Worm (Caenorhabditis elegans): Measurements from ENCODE around the gene bmk-1.

The bmk-1 gene

DNA sequence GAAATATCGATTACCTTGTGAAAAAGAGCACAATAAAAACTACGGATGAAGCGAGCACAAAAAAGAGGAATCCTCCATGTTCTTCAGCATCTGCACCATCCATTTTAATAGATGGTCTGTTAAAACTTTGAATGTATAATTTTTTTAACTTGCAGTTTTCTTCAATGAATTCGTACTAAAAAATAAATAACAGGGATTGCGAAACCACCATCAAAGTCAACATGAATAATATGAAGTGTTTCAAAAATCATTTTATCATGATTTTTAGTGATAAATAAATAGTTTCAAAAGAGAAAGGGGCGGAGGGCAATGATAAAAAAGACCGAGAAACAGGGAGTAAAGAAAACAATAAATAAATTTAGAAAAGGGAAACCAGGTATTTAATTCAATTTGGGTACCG, 35.5 kb downstream of the bmk-1 start, which contains the start of gene dhs-22:
dhs-22 (minus strand) TSS at position 116 of the 400 bp plus-strand sequence.
- TF ChIP-seq klf-2 (GFP tag; conservative IDR thresholded peaks at IDR 0.05) (no peak), tab-1 (GFP tag; IDR thresholded peaks at IDR 0.05) (no peak), cog-1 (tag; optimal IDR thresholded peaks at IDR 0.05) (no peak), ztf-23 (GFP tag; IDR thresholded peaks at IDR 0.05) (no peak), flt-1 (GFP tag; IDR thresholded peaks at IDR 0.05) (no peak), ztf-29 (GFP tag; IDR thresholded peaks at IDR 0.05) (no peak), med-1 (GFP tag; optimal IDR thresholded peaks at IDR 0.05; ENCODE audit: insufficient read depth) (no peak), ref-1 (GFP tag; conservative IDR thresholded peaks at IDR 0.05) (no peak), T22C8.4 (GFP tag; IDR thresholded peaks at IDR 0.05) (no peak)

DNA sequence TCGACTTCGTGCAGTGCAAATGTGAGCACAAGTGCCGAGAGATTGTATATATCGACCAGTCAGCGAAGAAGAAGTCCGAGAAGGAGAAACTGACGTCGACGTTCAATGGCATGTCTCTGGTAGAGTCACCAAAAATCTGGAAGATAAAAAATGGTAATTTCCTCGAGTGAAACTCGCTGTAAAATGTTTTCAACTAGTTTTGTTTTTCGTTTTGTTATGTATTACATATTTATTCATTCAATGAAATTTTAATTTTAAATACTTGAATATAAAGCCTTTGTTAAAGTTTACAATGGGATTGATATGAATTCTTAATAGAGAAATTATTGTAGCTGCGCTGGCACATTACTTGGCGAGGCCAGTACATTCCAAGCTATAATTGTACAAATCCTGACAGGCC, 36.9 kb downstream of the bmk-1 start:
- TF ChIP-seq med-1 (GFP tag; optimal IDR thresholded peaks at IDR 0.05; ENCODE audit: insufficient read depth) (no peak), ztf-29 (GFP tag; IDR thresholded peaks at IDR 0.05) (no peak), T22C8.4 (GFP tag; IDR thresholded peaks at IDR 0.05) (no peak), tab-1 (GFP tag; IDR thresholded peaks at IDR 0.05) (no peak), ref-1 (GFP tag; conservative IDR thresholded peaks at IDR 0.05) (no peak), klf-2 (GFP tag; conservative IDR thresholded peaks at IDR 0.05) (no peak), ztf-23 (GFP tag; IDR thresholded peaks at IDR 0.05) (no peak), flt-1 (GFP tag; IDR thresholded peaks at IDR 0.05) (no peak), cog-1 (tag; optimal IDR thresholded peaks at IDR 0.05) (no peak)

ce11 chrV:14417735-14418134, 39.0 kb downstream of the bmk-1 start, which contains the start of the genes nxf-2 and set-31:
Gene nxf-2 (minus strand): TSS chrV:14417835.
Gene set-31 (plus strand): TSS chrV:14417903.
- TF ChIP-seq med-1 (GFP tag; optimal IDR thresholded peaks at IDR 0.05; ENCODE audit: insufficient read depth) (no peak), flt-1 (GFP tag; IDR thresholded peaks at IDR 0.05) (no peak), klf-2 (GFP tag; conservative IDR thresholded peaks at IDR 0.05) (no peak), T22C8.4 (GFP tag; IDR thresholded peaks at IDR 0.05) (no peak), ztf-29 (GFP tag; IDR thresholded peaks at IDR 0.05) (no peak), tab-1 (GFP tag; IDR thresholded peaks at IDR 0.05) (no peak), ztf-23 (GFP tag; IDR thresholded peaks at IDR 0.05) (no peak), ref-1 (GFP tag; conservative IDR thresholded peaks at IDR 0.05) (no peak), cog-1 (tag; optimal IDR thresholded peaks at IDR 0.05) (no peak)

DNA sequence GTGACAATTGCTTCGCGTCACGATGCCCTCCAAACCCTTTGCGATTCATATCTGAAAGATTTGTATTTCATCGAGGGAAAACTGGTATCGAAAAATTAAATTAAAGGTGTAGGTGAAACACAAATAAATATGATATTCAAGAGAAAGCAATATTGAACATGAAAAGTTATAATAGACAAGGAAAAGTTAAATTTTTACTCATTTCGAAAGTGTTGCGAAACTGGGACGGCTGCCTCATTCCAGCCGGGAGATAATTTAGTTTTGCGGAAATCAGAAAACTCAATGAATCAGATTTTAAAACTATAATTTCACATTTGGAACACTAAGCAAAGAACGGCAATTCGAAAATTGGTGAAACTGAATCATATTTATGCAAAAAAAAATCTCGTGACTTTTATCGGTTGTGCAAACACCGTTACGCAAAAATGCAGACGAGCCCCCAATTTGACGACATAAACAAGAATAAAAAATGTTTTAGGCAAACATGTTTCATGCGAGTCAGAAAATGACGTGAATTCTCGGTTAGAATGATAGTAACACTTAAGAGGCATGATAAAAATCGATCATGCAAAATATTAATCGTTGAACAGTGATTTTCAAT, 41.7 kb downstream of the bmk-1 start, which contains the start of the genes nxf-1 and C15H11.11:
nxf-1 (minus strand) TSS at position 51 of the 601 bp plus-strand sequence.
C15H11.11 (plus strand) TSS at position 536 of the 601 bp plus-strand sequence.
- TF ChIP-seq T22C8.4 (GFP tag; IDR thresholded peaks at IDR 0.05) = no peak
- TF ChIP-seq ztf-23 (GFP tag; IDR thresholded peaks at IDR 0.05) = no peak
- TF ChIP-seq ref-1 (GFP tag; conservative IDR thresholded peaks at IDR 0.05) = no peak
- no peak for TF ChIP-seq ztf-29 (GFP tag; IDR thresholded peaks at IDR 0.05)
- TF ChIP-seq tab-1 (GFP tag; IDR thresholded peaks at IDR 0.05) = no peak
- TF ChIP-seq flt-1 (GFP tag; IDR thresholded peaks at IDR 0.05) = no peak
- no peak for TF ChIP-seq med-1 (GFP tag; optimal IDR thresholded peaks at IDR 0.05; ENCODE audit: insufficient read depth)
- TF ChIP-seq klf-2 (GFP tag; conservative IDR thresholded peaks at IDR 0.05) = no peak
- TF ChIP-seq cog-1 (tag; optimal IDR thresholded peaks at IDR 0.05) = no peak

- TF ChIP-seq tab-1 (GFP tag; IDR thresholded peaks at IDR 0.05) = no peak
- no peak for TF ChIP-seq ztf-29 (GFP tag; IDR thresholded peaks at IDR 0.05)
- TF ChIP-seq ref-1 (GFP tag; conservative IDR thresholded peaks at IDR 0.05) = no peak
- TF ChIP-seq flt-1 (GFP tag; IDR thresholded peaks at IDR 0.05) = no peak
- TF ChIP-seq klf-2 (GFP tag; conservative IDR thresholded peaks at IDR 0.05) = no peak
- TF ChIP-seq med-1 (GFP tag; optimal IDR thresholded peaks at IDR 0.05; ENCODE audit: insufficient read depth) = no peak
- no peak for TF ChIP-seq ztf-23 (GFP tag; IDR thresholded peaks at IDR 0.05)
- TF ChIP-seq cog-1 (tag; optimal IDR thresholded peaks at IDR 0.05) = no peak
- no peak for TF ChIP-seq T22C8.4 (GFP tag; IDR thresholded peaks at IDR 0.05)
Observed at ce11 chrV:14414032-14414431, 42.8 kb downstream of the bmk-1 start.

DNA sequence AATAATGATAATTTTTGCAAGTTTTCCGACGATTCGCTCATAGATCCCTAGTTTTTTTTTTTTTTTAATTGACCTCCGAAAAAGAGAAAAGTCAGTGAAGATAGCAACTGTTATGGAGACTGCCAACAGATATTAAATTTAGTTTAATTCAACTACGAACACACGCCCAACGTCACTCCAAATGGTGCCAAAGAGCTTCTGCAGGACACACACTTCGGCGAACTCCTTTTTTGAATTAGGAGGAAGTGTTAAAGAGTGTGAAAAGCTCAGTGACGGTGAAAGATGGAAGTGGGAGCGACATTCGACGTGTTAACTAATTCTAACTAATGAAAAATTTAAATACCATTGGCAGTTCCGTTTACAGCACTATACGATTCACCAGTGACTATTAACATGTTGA, 44.8 kb downstream of the bmk-1 start:
- TF ChIP-seq cog-1 (tag; optimal IDR thresholded peaks at IDR 0.05) (no peak), T22C8.4 (GFP tag; IDR thresholded peaks at IDR 0.05) (no peak), med-1 (GFP tag; optimal IDR thresholded peaks at IDR 0.05; ENCODE audit: insufficient read depth) (no peak), ztf-29 (GFP tag; IDR thresholded peaks at IDR 0.05) (no peak), klf-2 (GFP tag; conservative IDR thresholded peaks at IDR 0.05) (no peak), ztf-23 (GFP tag; IDR thresholded peaks at IDR 0.05) (no peak), ref-1 (GFP tag; conservative IDR thresholded peaks at IDR 0.05) (no peak), flt-1 (GFP tag; IDR thresholded peaks at IDR 0.05) (no peak), tab-1 (GFP tag; IDR thresholded peaks at IDR 0.05) (no peak)

- no peak for TF ChIP-seq ztf-23 (GFP tag; IDR thresholded peaks at IDR 0.05)
- TF ChIP-seq klf-2 (GFP tag; conservative IDR thresholded peaks at IDR 0.05) = no peak
- no peak for TF ChIP-seq ztf-29 (GFP tag; IDR thresholded peaks at IDR 0.05)
- no peak for TF ChIP-seq tab-1 (GFP tag; IDR thresholded peaks at IDR 0.05)
- no peak for TF ChIP-seq flt-1 (GFP tag; IDR thresholded peaks at IDR 0.05)
- no peak for TF ChIP-seq cog-1 (tag; optimal IDR thresholded peaks at IDR 0.05)
- TF ChIP-seq med-1 (GFP tag; optimal IDR thresholded peaks at IDR 0.05; ENCODE audit: insufficient read depth) = no peak
- no peak for TF ChIP-seq ref-1 (GFP tag; conservative IDR thresholded peaks at IDR 0.05)
- TF ChIP-seq T22C8.4 (GFP tag; IDR thresholded peaks at IDR 0.05) = no peak
Observed at ce11 chrV:14409905-14410304, 46.9 kb downstream of the bmk-1 start.

DNA sequence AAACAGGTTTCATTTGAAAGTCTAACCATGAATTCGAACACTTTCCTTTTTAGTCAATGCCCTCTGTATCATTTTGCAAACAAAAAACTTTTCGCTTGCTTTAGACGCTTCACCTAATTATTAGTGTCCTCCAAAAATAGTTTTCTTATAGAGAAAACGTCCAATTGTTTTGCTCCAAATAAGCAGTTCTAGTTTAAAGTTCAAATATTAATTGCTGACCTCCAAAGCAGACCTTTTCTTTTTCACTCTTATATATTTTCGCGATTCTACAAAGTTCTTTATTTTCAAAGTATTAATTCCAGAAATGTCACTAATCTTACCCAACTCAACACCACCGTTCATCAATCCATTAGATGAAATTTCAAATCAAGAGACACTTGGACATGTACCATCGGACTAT, 48.0 kb downstream of the bmk-1 start, which contains the start of gene gnrr-2:
gnrr-2 (plus strand) TSS at position 301 of the 400 bp plus-strand sequence.
- TF ChIP-seq T22C8.4 (GFP tag; IDR thresholded peaks at IDR 0.05) = no peak
- TF ChIP-seq flt-1 (GFP tag; IDR thresholded peaks at IDR 0.05) = no peak
- no peak for TF ChIP-seq tab-1 (GFP tag; IDR thresholded peaks at IDR 0.05)
- no peak for TF ChIP-seq ztf-23 (GFP tag; IDR thresholded peaks at IDR 0.05)
- no peak for TF ChIP-seq klf-2 (GFP tag; conservative IDR thresholded peaks at IDR 0.05)
- no peak for TF ChIP-seq cog-1 (tag; optimal IDR thresholded peaks at IDR 0.05)

- TF ChIP-seq ref-1 (GFP tag; conservative IDR thresholded peaks at IDR 0.05) = no peak
- TF ChIP-seq ztf-29 (GFP tag; IDR thresholded peaks at IDR 0.05) = no peak
- TF ChIP-seq T22C8.4 (GFP tag; IDR thresholded peaks at IDR 0.05) = no peak
- no peak for TF ChIP-seq flt-1 (GFP tag; IDR thresholded peaks at IDR 0.05)
- no peak for TF ChIP-seq cog-1 (tag; optimal IDR thresholded peaks at IDR 0.05)
- no peak for TF ChIP-seq tab-1 (GFP tag; IDR thresholded peaks at IDR 0.05)
- no peak for TF ChIP-seq klf-2 (GFP tag; conservative IDR thresholded peaks at IDR 0.05)
- TF ChIP-seq med-1 (GFP tag; optimal IDR thresholded peaks at IDR 0.05; ENCODE audit: insufficient read depth) = no peak
- TF ChIP-seq ztf-23 (GFP tag; IDR thresholded peaks at IDR 0.05) = no peak
Observed at ce11 chrV:14405647-14406046, 51.1 kb downstream of the bmk-1 start.
